Worm (Caenorhabditis elegans) whole organism, L3 larva: ENCODE data around the gene C04C11.25.

Experiments
- R02D3.7 ChIP-seq: fragments of 150-350 bp; optimal IDR thresholded peaks from 2 replicates; lab custom pipeline; 2014; ENCODE audit warnings: missing biosample characterization, missing genetic modification characterization
- ZK546.5 ChIP-seq: sonication (generic microtip); optimal IDR thresholded peaks from 2 replicates; lab custom pipeline; 2017; ENCODE audit warnings: missing biosample characterization, missing genetic modification characterization
- aly-2 ChIP-seq: fragments of 150-350 bp; optimal IDR thresholded peaks from 2 replicates; lab custom pipeline; 2014; ENCODE audit warnings: missing biosample characterization, missing genetic modification characterization
- ama-1 ChIP-seq: fragments of 150-350 bp; optimal IDR thresholded peaks from 2 replicates; lab custom pipeline; 2018
- ceh-16 ChIP-seq: sonication (generic microtip); optimal IDR thresholded peaks from 2 replicates; lab custom pipeline; 2017; ENCODE audit warnings: missing biosample characterization, missing genetic modification characterization
- ceh-28 ChIP-seq: fragments of 150-350 bp; optimal IDR thresholded peaks from 2 replicates; lab custom pipeline; 2014; ENCODE audit warnings: missing biosample characterization, missing genetic modification reagents, missing genetic modification characterization
- ceh-82 ChIP-seq: fragments of 150-350 bp; optimal IDR thresholded peaks from 2 replicates; lab custom pipeline; 2014; ENCODE audit warnings: missing biosample characterization, missing genetic modification characterization
- ceh-9 ChIP-seq: sonication (generic microtip); optimal IDR thresholded peaks from 2 replicates; lab custom pipeline; 2018; ENCODE audit warnings: missing biosample characterization, missing genetic modification characterization
- daf-12 ChIP-seq: fragments of 150-350 bp; optimal IDR thresholded peaks from 2 replicates; lab custom pipeline; 2014; ENCODE audit warnings: missing biosample characterization, missing genetic modification reagents, missing genetic modification characterization
- egl-27 ChIP-seq: sonication (generic microtip); optimal IDR thresholded peaks from 4 replicates; lab custom pipeline; 2017; ENCODE audit warnings: missing biosample characterization, missing genetic modification reagents, missing genetic modification characterization
- egl-5 ChIP-seq: fragments of 150-350 bp; optimal IDR thresholded peaks from 2 replicates; lab custom pipeline; 2017; ENCODE audit warnings: missing biosample characterization, missing genetic modification reagents, missing genetic modification characterization, inconsistent platforms
- elt-1 ChIP-seq: fragments of 150-350 bp; optimal IDR thresholded peaks from 2 replicates; lab custom pipeline; 2014; ENCODE audit warnings: missing biosample characterization, missing genetic modification characterization
- elt-2 ChIP-seq: sonication (generic microtip); optimal IDR thresholded peaks from 2 replicates; lab custom pipeline; 2016; ENCODE audit warnings: missing genetic modification reagents, mild to moderate bottlenecking, missing genetic modification characterization, missing compliant biosample characterization
- elt-3 ChIP-seq, 3 experiments: fragments of 150-350 bp in 1 of 3; sonication (generic microtip) in 2 of 3; optimal IDR thresholded peaks; 2 replicates in 2 of 3; 4 replicates in 1 of 3; lab custom pipeline; 2014 to 2017; ENCODE audit warnings: missing biosample characterization in 3 of 3, missing genetic modification characterization in 3 of 3
- eor-1 ChIP-seq, 2 experiments: fragments of 150-350 bp; optimal IDR thresholded peaks; 2 replicates each; lab custom pipeline; 2014 to 2018; ENCODE audit warnings: missing biosample characterization in 2 of 2, missing genetic modification characterization in 2 of 2
- fkh-10 ChIP-seq: sonication (generic microtip); optimal IDR thresholded peaks from 2 replicates; lab custom pipeline; 2017; ENCODE audit warnings: missing biosample characterization, missing genetic modification reagents, missing genetic modification characterization
- fkh-2 ChIP-seq: fragments of 150-350 bp; optimal IDR thresholded peaks from 2 replicates; lab custom pipeline; 2014; ENCODE audit warnings: missing biosample characterization, missing genetic modification reagents, missing genetic modification characterization
- fos-1 ChIP-seq: fragments of 150-350 bp; optimal IDR thresholded peaks from 2 replicates; lab custom pipeline; 2014; ENCODE audit warnings: missing biosample characterization, missing genetic modification characterization
- hmg-11 ChIP-seq: sonication (generic microtip); optimal IDR thresholded peaks from 2 replicates; lab custom pipeline; 2016; ENCODE audit warnings: missing genetic modification characterization, missing compliant biosample characterization
- jun-1 ChIP-seq: fragments of 150-350 bp; optimal IDR thresholded peaks from 2 replicates; lab custom pipeline; 2014; ENCODE audit warnings: missing biosample characterization, missing genetic modification reagents, missing genetic modification characterization
- lin-15B ChIP-seq: fragments of 150-350 bp; optimal IDR thresholded peaks from 2 replicates; lab custom pipeline; 2014; ENCODE audit warnings: missing biosample characterization, missing genetic modification characterization
- lin-39 ChIP-seq: fragments of 150-350 bp; optimal IDR thresholded peaks from 2 replicates; lab custom pipeline; 2018; ENCODE audit warnings: missing biosample characterization, missing genetic modification reagents, missing genetic modification characterization
- lsy-12 ChIP-seq: sonication (generic microtip); optimal IDR thresholded peaks from 2 replicates; lab custom pipeline; 2016; ENCODE audit warnings: mild to moderate bottlenecking, missing genetic modification characterization, missing compliant biosample characterization
- mdl-1 ChIP-seq: fragments of 150-350 bp; optimal IDR thresholded peaks from 2 replicates; lab custom pipeline; 2014; ENCODE audit warnings: missing biosample characterization, missing genetic modification characterization
- mml-1 ChIP-seq: fragments of 150-350 bp; sonication (generic microtip); optimal IDR thresholded peaks from 3 replicates; lab custom pipeline; 2014; ENCODE audit warnings: missing biosample characterization, missing genetic modification characterization
- nfya-1 ChIP-seq: sonication (generic microtip); optimal IDR thresholded peaks from 2 replicates; lab custom pipeline; 2017; ENCODE audit warnings: missing genetic modification characterization, mild to moderate bottlenecking, missing compliant biosample characterization, antibody characterized with exemption, moderate library complexity; ENCODE audit not compliant: insufficient read depth
- nhr-11 ChIP-seq: fragments of 150-350 bp; optimal IDR thresholded peaks from 2 replicates; lab custom pipeline; 2014; ENCODE audit warnings: missing biosample characterization, missing genetic modification characterization
- nhr-12 ChIP-seq: fragments of 150-350 bp; optimal IDR thresholded peaks from 2 replicates; lab custom pipeline; 2014; ENCODE audit warnings: missing biosample characterization, missing genetic modification characterization
- nhr-23 ChIP-seq: fragments of 150-350 bp; optimal IDR thresholded peaks from 2 replicates; lab custom pipeline; 2014; ENCODE audit warnings: missing biosample characterization, missing genetic modification reagents, missing genetic modification characterization
- nhr-237 ChIP-seq: fragments of 150-350 bp; optimal IDR thresholded peaks from 2 replicates; lab custom pipeline; 2014; ENCODE audit warnings: missing biosample characterization, missing genetic modification characterization
- nhr-25 ChIP-seq: sonication (generic microtip); optimal IDR thresholded peaks from 2 replicates; lab custom pipeline; 2017; ENCODE audit warnings: missing biosample characterization, missing genetic modification characterization
- nhr-28 ChIP-seq: fragments of 150-350 bp; optimal IDR thresholded peaks from 2 replicates; lab custom pipeline; 2014; ENCODE audit warnings: missing biosample characterization, missing genetic modification characterization
- nhr-43 ChIP-seq: sonication (generic microtip); optimal IDR thresholded peaks from 2 replicates; lab custom pipeline; 2016; ENCODE audit warnings: mild to moderate bottlenecking, missing genetic modification characterization, missing compliant biosample characterization; ENCODE audit not compliant: poor library complexity, severe bottlenecking
- nhr-67 ChIP-seq: fragments of 150-350 bp; optimal IDR thresholded peaks from 2 replicates; lab custom pipeline; 2014; ENCODE audit warnings: missing biosample characterization, missing genetic modification characterization
- nhr-76 ChIP-seq: fragments of 150-350 bp; sonication (generic microtip); optimal IDR thresholded peaks from 5 replicates; lab custom pipeline; 2014; ENCODE audit warnings: missing biosample characterization, missing genetic modification characterization
- nhr-77 ChIP-seq: fragments of 150-350 bp; optimal IDR thresholded peaks from 2 replicates; lab custom pipeline; 2014; ENCODE audit warnings: missing biosample characterization, missing genetic modification characterization
- pha-4 ChIP-seq: fragments of 150-350 bp; optimal IDR thresholded peaks from 2 replicates; lab custom pipeline; 2014; ENCODE audit warnings: missing biosample characterization, missing genetic modification reagents, missing genetic modification characterization
- pqm-1 ChIP-seq: fragments of 150-350 bp; optimal IDR thresholded peaks from 2 replicates; lab custom pipeline; 2017; ENCODE audit warnings: missing biosample characterization, missing genetic modification characterization, inconsistent platforms
- sea-2 ChIP-seq: fragments of 150-350 bp; sonication (generic microtip); optimal IDR thresholded peaks from 4 replicates; lab custom pipeline; 2014; ENCODE audit warnings: missing biosample characterization, missing genetic modification reagents, missing genetic modification characterization
- skn-1 ChIP-seq: fragments of 150-350 bp; optimal IDR thresholded peaks from 2 replicates; lab custom pipeline; 2014; ENCODE audit warnings: missing biosample characterization, missing genetic modification characterization
- snpc-4 ChIP-seq: fragments of 150-350 bp; optimal IDR thresholded peaks from 2 replicates; lab custom pipeline; 2014; ENCODE audit warnings: missing biosample characterization, missing genetic modification characterization
- tbx-2 ChIP-seq: sonication (generic microtip); optimal IDR thresholded peaks from 2 replicates; lab custom pipeline; 2016; ENCODE audit warnings: mild to moderate bottlenecking, missing genetic modification characterization, missing compliant biosample characterization
- unc-39 ChIP-seq: sonication (generic microtip); optimal IDR thresholded peaks from 4 replicates; lab custom pipeline; 2017; ENCODE audit warnings: missing biosample characterization, missing genetic modification characterization
- unc-62 ChIP-seq: fragments of 150-350 bp; sonication (generic microtip); optimal IDR thresholded peaks from 4 replicates; lab custom pipeline; 2014; ENCODE audit warnings: missing biosample characterization, missing genetic modification reagents, missing genetic modification characterization
- zag-1 ChIP-seq: fragments of 150-350 bp; optimal IDR thresholded peaks from 2 replicates; lab custom pipeline; 2014; ENCODE audit warnings: missing biosample characterization, missing genetic modification characterization
- ztf-11 ChIP-seq: fragments of 150-350 bp; optimal IDR thresholded peaks from 2 replicates; lab custom pipeline; 2014; ENCODE audit warnings: missing biosample characterization, missing genetic modification characterization
- ztf-4 ChIP-seq: fragments of 150-350 bp; optimal IDR thresholded peaks from 2 replicates; lab custom pipeline; 2014; ENCODE audit warnings: missing biosample characterization, missing genetic modification characterization

Gene C04C11.25

ce11 chrX:14020290-14020689, 5.0 kb upstream of the C04C11.25 start, which contains the start of gene C04C11.1:
TSS of gene C04C11.1 (plus strand) at chrX:14020590.
- no peak for TF ChIP-seq nhr-237 (tag; lab: Kevin White, UChicago)
- no peak for TF ChIP-seq ceh-28 (tag; lab: Kevin White, UChicago)

DNA sequence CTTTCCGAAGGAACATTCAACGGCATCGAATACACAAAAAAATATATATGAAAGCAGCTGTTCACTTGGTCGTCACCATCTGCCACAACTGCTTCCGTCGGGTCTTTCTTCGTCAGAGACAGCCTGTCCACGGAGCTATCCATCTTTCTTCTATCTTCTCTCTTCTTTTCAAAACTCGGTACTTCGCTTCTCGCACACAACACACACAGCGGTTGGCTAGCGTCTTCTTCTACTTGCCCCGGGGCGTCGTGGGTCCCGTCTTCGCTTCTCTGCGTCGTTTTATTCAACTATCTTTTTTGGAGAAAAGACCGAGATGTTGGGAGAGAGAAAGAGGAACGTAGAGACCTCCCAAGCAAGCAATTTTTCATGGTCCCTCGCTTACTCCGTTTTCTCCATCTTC, 1.4 kb upstream of the C04C11.25 start:
- TF ChIP-seq unc-62 (GFP tag; lab: Kevin White, UChicago) (peak; percentile 68), ama-1 (no peak), fos-1 (tag; lab: Kevin White, UChicago) (no peak), elt-3 (tag; optimal IDR thresholded peaks at IDR 0.05; lab: Kevin White, UChicago) (no peak), zag-1 (no peak), R02D3.7 (no peak), nhr-237 (tag; lab: Kevin White, UChicago) (no peak), nhr-77 (tag; lab: Kevin White, UChicago) (no peak), unc-39 (tag; lab: Kevin White, UChicago) (no peak), ZK546.5 (tag; lab: Kevin White, UChicago) (no peak), fkh-10 (peak; percentile 65), nhr-28 (tag; lab: Kevin White, UChicago) (no peak), jun-1 (tag; lab: Kevin White, UChicago) (no peak), pqm-1 (tag; lab: Kevin White, UChicago) (no peak), aly-2 (tag; lab: Kevin White, UChicago) (no peak), nhr-76 (tag; lab: Kevin White, UChicago) (no peak), fkh-2 (tag; lab: Kevin White, UChicago) (no peak), snpc-4 (tag; lab: Kevin White, UChicago) (peak; percentile 22), nhr-23 (tag; lab: Kevin White, UChicago) (no peak), nhr-11 (tag; lab: Kevin White, UChicago) (no peak), lin-15B (peak; percentile 7), daf-12 (tag; lab: Kevin White, UChicago) (no peak), lin-39 (tag; lab: Kevin White, UChicago) (peak; percentile 48), ztf-4 (no peak), nhr-43 (tag; lab: Kevin White, UChicago) (no peak), hmg-11 (peak; percentile 86), nhr-67 (no peak), elt-2 (tag; lab: Kevin White, UChicago) (no peak), elt-1 (tag; lab: Kevin White, UChicago) (peak; percentile 39), nhr-25 (tag; lab: Kevin White, UChicago) (no peak), mdl-1 (tag; lab: Kevin White, UChicago) (no peak), mml-1 (tag; lab: Kevin White, UChicago) (no peak), ztf-11 (no peak), nhr-12 (no peak), nfya-1 (tag; lab: Kevin White, UChicago) (peak; percentile 88), sea-2 (no peak), egl-27 (tag; lab: Kevin White, UChicago) (no peak), ceh-28 (tag; lab: Kevin White, UChicago) (no peak), skn-1 (tag; lab: Kevin White, UChicago) (no peak), ceh-82 (tag; lab: Kevin White, UChicago) (no peak), egl-5 (peak; percentile 19), lsy-12 (no peak), pha-4 (tag; lab: Kevin White, UChicago) (no peak), ceh-9 (tag; lab: Kevin White, UChicago) (no peak), eor-1 (tag; optimal IDR thresholded peaks at IDR 0.05; lab: Kevin White, UChicago) (no peak), ceh-16 (tag; lab: Kevin White, UChicago) (no peak), tbx-2 (peak; percentile 55)
